Fruit fly (Drosophila melanogaster): ENCODE measurements around the gene CG42507.

The CG42507 gene

dm6 chr3L:14779289-14779688 lies 21.5 kb upstream of the CG42507 start (continued):
- TF ChIP-seq nau (GFP tag; optimal IDR thresholded peaks at IDR 0.05) (no peak), D19B (GFP tag; optimal IDR thresholded peaks at IDR 0.05) (peak; percentile 25), CG9609 (GFP tag; optimal IDR thresholded peaks at IDR 0.05) (no peak), CG12769 (tag; optimal IDR thresholded peaks at IDR 0.05) (peak; percentile 5), CG18619 (GFP tag; optimal IDR thresholded peaks at IDR 0.05) (no peak), mirr (GFP tag; optimal IDR thresholded peaks at IDR 0.05) (peak; percentile 49), sug (tag; optimal IDR thresholded peaks at IDR 0.05) (peak; percentile 96)

- TF ChIP-seq CG1233 (GFP tag; optimal IDR thresholded peaks at IDR 0.05) (no peak), stc (GFP tag; IDR thresholded peaks at IDR 0.05) (no peak), CG7372 (GFP tag; IDR thresholded peaks at IDR 0.05) (no peak), tgo (GFP tag; IDR thresholded peaks at IDR 0.05) (peak; percentile 67; the same call in 2 of the 3 replicates), Fer3 (tag; optimal IDR thresholded peaks at IDR 0.05) (no peak), Atf6 (GFP tag; IDR thresholded peaks at IDR 0.05) (peak; percentile 58), gro (GFP tag; optimal IDR thresholded peaks at IDR 0.05) (no peak), CG11696 (GFP tag; IDR thresholded peaks at IDR 0.05) (peak; percentile 43; the same call in 1 of the 2 replicates), D (optimal IDR thresholded peaks at IDR 0.05) (peak; percentile 10), D (GFP tag; optimal IDR thresholded peaks at IDR 0.05) (no peak), Hand (GFP tag; optimal IDR thresholded peaks at IDR 0.05) (no peak), lmd (GFP tag; IDR thresholded peaks at IDR 0.05) (peak; percentile 41), croc (GFP tag; conservative IDR thresholded peaks at IDR 0.05) (no peak), CG8089 (GFP tag; optimal IDR thresholded peaks at IDR 0.05) (no peak), D19B (GFP tag; optimal IDR thresholded peaks at IDR 0.05) (no peak), Hr39 (optimal IDR thresholded peaks at IDR 0.05) (no peak), scrt (GFP tag; optimal IDR thresholded peaks at IDR 0.05) (peak; percentile 24), CG8924 (tag; optimal IDR thresholded peaks at IDR 0.05) (peak; percentile 67), CG31224 (GFP tag; IDR thresholded peaks at IDR 0.05) (peak; percentile 27; the same call in 1 of the 2 replicates), CG34422 (GFP tag; IDR thresholded peaks at IDR 0.05) (no peak; the same call in 1 of the 3 replicates), Nf-YB (GFP tag; optimal IDR thresholded peaks at IDR 0.05) (no peak), sens-2 (GFP tag; IDR thresholded peaks at IDR 0.05) (no peak), lab (GFP tag; optimal IDR thresholded peaks at IDR 0.05) (no peak), tx (GFP tag; optimal IDR thresholded peaks at IDR 0.05) (no peak), pb (GFP tag; optimal IDR thresholded peaks at IDR 0.05) (no peak), Ets97D (GFP tag; optimal IDR thresholded peaks at IDR 0.05) (peak; percentile 44), tap (tag; optimal IDR thresholded peaks at IDR 0.05) (no peak), Side (GFP tag; optimal IDR thresholded peaks at IDR 0.05) (peak; percentile 41), NfI (GFP tag; optimal IDR thresholded peaks at IDR 0.05) (no peak), NFAT (GFP tag; IDR thresholded peaks at IDR 0.05) (peak; percentile 70; the same call in 1 of the 2 replicates), ac (GFP tag; optimal IDR thresholded peaks at IDR 0.05) (no peak), CG12391 (tag; optimal IDR thresholded peaks at IDR 0.05) (peak; percentile 60), CG1529 (GFP tag; optimal IDR thresholded peaks at IDR 0.05) (no peak), B-H2 (GFP tag; optimal IDR thresholded peaks at IDR 0.05) (no peak), ind (GFP tag; optimal IDR thresholded peaks at IDR 0.05) (no peak), eve (GFP tag; optimal IDR thresholded peaks at IDR 0.05) (no peak), CG12942 (GFP tag; optimal IDR thresholded peaks at IDR 0.05) (no peak), Sox100B (GFP tag; optimal IDR thresholded peaks at IDR 0.05) (no peak), CG15011 (GFP tag; optimal IDR thresholded peaks at IDR 0.05) (no peak), CG17186 (GFP tag; optimal IDR thresholded peaks at IDR 0.05) (no peak), Sry-δ (GFP tag; optimal IDR thresholded peaks at IDR 0.05) (peak; percentile 31), CG15269 (tag; optimal IDR thresholded peaks at IDR 0.05) (no peak)
Observed at dm6 chr3L:14775711-14776660, 18.2 kb upstream of the CG42507 start, which contains the start of gene mop. TSS of gene mop (minus strand) at chr3L:14776129.
